Worm (Caenorhabditis elegans) whole organism, L1 larva: ENCODE data around the gene ZC262.4.
A peak's percentile ranks its signal among the peaks of the same experiment; 100 is the strongest.

Experiments
- F16B12.6 ChIP-seq: fragments of 150-350 bp; optimal IDR thresholded peaks from 2 replicates; lab custom pipeline; 2014; ENCODE audit warnings: missing biosample characterization, missing genetic modification characterization
- Y116A8C.19 ChIP-seq: sonication (generic microtip); optimal IDR thresholded peaks from 2 replicates; lab custom pipeline; 2016; ENCODE audit warnings: missing compliant biosample characterization, missing genetic modification characterization, borderline replicate concordance
- aly-2 ChIP-seq: fragments of 150-350 bp; optimal IDR thresholded peaks from 2 replicates; lab custom pipeline; 2014; ENCODE audit warnings: missing biosample characterization, missing genetic modification characterization
- blmp-1 ChIP-seq: fragments of 150-350 bp; optimal IDR thresholded peaks from 2 replicates; lab custom pipeline; 2014; ENCODE audit warnings: missing biosample characterization, missing genetic modification characterization
- ceh-8 ChIP-seq: fragments of 200-800 bp; sonication (Bioruptor generic); optimal IDR thresholded peaks from 2 replicates; lab custom pipeline; 2018; ENCODE audit warnings: mild to moderate bottlenecking, missing genetic modification characterization, moderate library complexity, missing compliant biosample characterization
- ceh-82 ChIP-seq, 3 experiments: fragments of 150-350 bp in 1 of 3; sonication (generic microtip) in 2 of 3; optimal IDR thresholded peaks; 2 replicates each; lab custom pipeline; 2014 to 2017; ENCODE audit warnings: missing biosample characterization in 3 of 3, missing genetic modification characterization in 3 of 3
- ceh-88 ChIP-seq: fragments of 200-800 bp; sonication (Bioruptor generic); IDR thresholded peaks from 2 replicates; pipeline ENCODE4 v1.3.6; 2022; ENCODE audit warnings: missing genetic modification characterization, missing compliant biosample characterization
- ces-1 ChIP-seq: fragments of 150-350 bp; optimal IDR thresholded peaks from 2 replicates; lab custom pipeline; 2014; ENCODE audit warnings: missing biosample characterization, missing genetic modification reagents, missing genetic modification characterization
- efl-1 ChIP-seq, 4 experiments: fragments of 150-350 bp; optimal IDR thresholded peaks in 3 of 4; peaks in 1 of 4; 1 replicate in 1 of 4; 2 replicates in 3 of 4; lab custom pipeline; 2014; ENCODE audit warnings: missing biosample characterization in 2 of 4, missing genetic modification characterization in 2 of 4, missing genetic modification reagents in 2 of 4
- efl-3 ChIP-seq: fragments of 200-800 bp; sonication (Bioruptor generic); optimal IDR thresholded peaks from 2 replicates; lab custom pipeline; 2018; ENCODE audit warnings: mild to moderate bottlenecking, missing genetic modification characterization, missing compliant biosample characterization
- egl-13 ChIP-seq: sonication (generic microtip); optimal IDR thresholded peaks from 2 replicates; lab custom pipeline; 2016; ENCODE audit warnings: missing genotype, missing genetic modification reagents, missing genetic modification characterization, missing compliant biosample characterization
- egl-27 ChIP-seq, 2 experiments: fragments of 150-350 bp in 1 of 2; sonication (generic microtip); optimal IDR thresholded peaks; 3 replicates each; lab custom pipeline; 2017 to 2018; ENCODE audit warnings: missing biosample characterization in 2 of 2, missing genetic modification characterization in 2 of 2, missing genetic modification reagents in 2 of 2
- elt-3 ChIP-seq, 6 experiments: fragments of 150-350 bp in 1 of 6; sonication (generic microtip); optimal IDR thresholded peaks; 2 replicates each; lab custom pipeline; 2017 to 2018; ENCODE audit warnings: missing biosample characterization in 6 of 6, missing genetic modification characterization in 6 of 6, inconsistent platforms in 1 of 6
- ets-5 ChIP-seq: fragments of 200-800 bp; sonication (Bioruptor generic); IDR thresholded peaks from 2 replicates; pipeline ENCODE4 v1.3.6; 2022; ENCODE audit warnings: missing genetic modification characterization, missing compliant biosample characterization
- fkh-4 ChIP-seq: sonication (generic microtip); optimal IDR thresholded peaks from 2 replicates; lab custom pipeline; 2016; ENCODE audit warnings: missing compliant biosample characterization, missing genetic modification characterization, borderline replicate concordance
- fos-1 ChIP-seq: fragments of 150-350 bp; optimal IDR thresholded peaks from 2 replicates; lab custom pipeline; 2014; ENCODE audit warnings: missing biosample characterization, missing genetic modification characterization
- hlh-17 ChIP-seq: fragments of 200-800 bp; sonication (Bioruptor generic); optimal IDR thresholded peaks from 2 replicates; lab custom pipeline; 2018; ENCODE audit warnings: missing genetic modification characterization, mild to moderate bottlenecking, missing compliant biosample characterization, moderate library complexity, borderline replicate concordance
- irx-1 ChIP-seq: sonication (generic microtip); optimal IDR thresholded peaks from 2 replicates; lab custom pipeline; 2016; ENCODE audit warnings: missing genetic modification characterization, missing compliant biosample characterization
- lin-13 ChIP-seq: fragments of 150-350 bp; optimal IDR thresholded peaks from 2 replicates; lab custom pipeline; 2014; ENCODE audit warnings: missing biosample characterization, missing genetic modification reagents, missing genetic modification characterization
- lin-35 ChIP-seq, 2 experiments: fragments of 150-350 bp; optimal IDR thresholded peaks; 2 replicates each; lab custom pipeline; 2014; ENCODE audit warnings: missing biosample characterization in 2 of 2, missing genetic modification characterization in 2 of 2, missing genetic modification reagents in 2 of 2
- lin-39 ChIP-seq: fragments of 150-350 bp; optimal IDR thresholded peaks from 2 replicates; lab custom pipeline; 2014; ENCODE audit warnings: missing biosample characterization, missing genetic modification reagents, missing genetic modification characterization
- lsy-2 ChIP-seq, 2 experiments: fragments of 150-350 bp; optimal IDR thresholded peaks; 2 replicates each; lab custom pipeline; 2014; ENCODE audit warnings: missing biosample characterization in 2 of 2, missing genetic modification characterization in 2 of 2
- mab-9 ChIP-seq: fragments of 200-800 bp; sonication (Bioruptor generic); IDR thresholded peaks from 2 replicates; pipeline ENCODE4 v1.3.6; 2022; ENCODE audit warnings: missing genetic modification reagents, missing genetic modification characterization, missing compliant biosample characterization
- mdl-1 ChIP-seq, 2 experiments: fragments of 150-350 bp; optimal IDR thresholded peaks; 2 replicates each; lab custom pipeline; 2014 to 2017; ENCODE audit warnings: missing biosample characterization in 2 of 2, missing genetic modification characterization in 2 of 2, inconsistent platforms in 1 of 2
- mep-1 ChIP-seq: fragments of 150-350 bp; optimal IDR thresholded peaks from 2 replicates; lab custom pipeline; 2014; ENCODE audit warnings: missing biosample characterization, missing genetic modification characterization
- nhr-11 ChIP-seq: fragments of 150-350 bp; optimal IDR thresholded peaks from 2 replicates; lab custom pipeline; 2014; ENCODE audit warnings: missing biosample characterization, missing genetic modification characterization
- nhr-19 ChIP-seq: fragments of 200-800 bp; sonication (Bioruptor generic); conservative IDR thresholded peaks from 2 replicates; pipeline ENCODE4 v1.3.6; 2022; ENCODE audit warnings: missing genetic modification characterization, missing compliant biosample characterization
- nhr-237 ChIP-seq: fragments of 150-350 bp; optimal IDR thresholded peaks from 2 replicates; lab custom pipeline; 2014; ENCODE audit warnings: missing biosample characterization, missing genetic modification characterization
- nhr-47 ChIP-seq: sonication (generic microtip); optimal IDR thresholded peaks from 2 replicates; lab custom pipeline; 2016; ENCODE audit warnings: mild to moderate bottlenecking, missing genetic modification characterization, moderate library complexity, missing compliant biosample characterization
- nhr-71 ChIP-seq: sonication (generic microtip); optimal IDR thresholded peaks from 2 replicates; lab custom pipeline; 2016; ENCODE audit warnings: mild to moderate bottlenecking, missing genetic modification characterization, moderate library complexity, missing compliant biosample characterization
- nhr-77 ChIP-seq: fragments of 150-350 bp; optimal IDR thresholded peaks from 2 replicates; lab custom pipeline; 2014; ENCODE audit warnings: missing biosample characterization, missing genetic modification characterization
- nhr-85 ChIP-seq: sonication (generic microtip); peaks from one replicate; lab custom pipeline; 2016; ENCODE audit warnings: missing genetic modification characterization, inconsistent platforms, missing compliant biosample characterization
- nhr-90 ChIP-seq: sonication (generic microtip); optimal IDR thresholded peaks from 2 replicates; lab custom pipeline; 2016; ENCODE audit warnings: mild to moderate bottlenecking, missing genetic modification characterization, missing compliant biosample characterization; ENCODE audit not compliant: poor library complexity
- pax-3 ChIP-seq: fragments of 200-800 bp; sonication (Bioruptor generic); optimal IDR thresholded peaks from 2 replicates; lab custom pipeline; 2018; ENCODE audit warnings: mild to moderate bottlenecking, missing genetic modification characterization, moderate library complexity, missing compliant biosample characterization
- rnt-1 ChIP-seq: sonication (generic microtip); optimal IDR thresholded peaks from 2 replicates; lab custom pipeline; 2016; ENCODE audit warnings: mild to moderate bottlenecking, missing genetic modification characterization, moderate library complexity, missing compliant biosample characterization
- skn-1 ChIP-seq: fragments of 150-350 bp; optimal IDR thresholded peaks from 2 replicates; lab custom pipeline; 2014; ENCODE audit warnings: missing biosample characterization, missing genetic modification characterization
- sox-4 ChIP-seq: sonication (generic microtip); optimal IDR thresholded peaks from 2 replicates; lab custom pipeline; 2016; ENCODE audit warnings: missing genetic modification characterization, missing compliant biosample characterization
- sptf-1 ChIP-seq: fragments of 150-350 bp; optimal IDR thresholded peaks from 2 replicates; lab custom pipeline; 2014; ENCODE audit warnings: missing biosample characterization, missing genetic modification characterization
- swsn-7 ChIP-seq: sonication (generic microtip); optimal IDR thresholded peaks from 2 replicates; lab custom pipeline; 2016; ENCODE audit warnings: missing genetic modification characterization, missing compliant biosample characterization
- tbx-2 ChIP-seq: sonication (generic microtip); optimal IDR thresholded peaks from 2 replicates; lab custom pipeline; 2016; ENCODE audit warnings: missing genetic modification characterization, missing compliant biosample characterization
- unc-130 ChIP-seq: fragments of 150-350 bp; optimal IDR thresholded peaks from 2 replicates; lab custom pipeline; 2017; ENCODE audit warnings: missing biosample characterization, missing genetic modification characterization, inconsistent platforms
- unc-30 ChIP-seq: sonication (generic microtip); optimal IDR thresholded peaks from 2 replicates; lab custom pipeline; 2017; ENCODE audit warnings: missing biosample characterization, missing genetic modification characterization
- unc-62 ChIP-seq: fragments of 150-350 bp; optimal IDR thresholded peaks from 2 replicates; lab custom pipeline; 2014; ENCODE audit warnings: missing biosample characterization, missing genetic modification reagents, missing genetic modification characterization
- unc-86 ChIP-seq: sonication (generic microtip); optimal IDR thresholded peaks from 2 replicates; lab custom pipeline; 2016; ENCODE audit warnings: missing genetic modification characterization, missing compliant biosample characterization
- unc-98 ChIP-seq: fragments of 200-800 bp; sonication (Bioruptor generic); IDR thresholded peaks from 2 replicates; pipeline ENCODE4 v1.3.6; 2022; ENCODE audit warnings: missing genetic modification characterization, missing compliant biosample characterization
- vab-15 ChIP-seq: sonication (generic microtip); optimal IDR thresholded peaks from 2 replicates; lab custom pipeline; 2017; ENCODE audit warnings: missing genotype, mild to moderate bottlenecking, missing genetic modification characterization, missing compliant biosample characterization
- xbp-1 ChIP-seq: sonication (generic microtip); optimal IDR thresholded peaks from 2 replicates; lab custom pipeline; 2016; ENCODE audit warnings: missing genetic modification characterization, missing compliant biosample characterization
- ztf-11 ChIP-seq, 2 experiments: sonication (generic microtip); optimal IDR thresholded peaks; 2 replicates each; lab custom pipeline; 2016 to 2017; ENCODE audit warnings: missing genetic modification characterization in 2 of 2, missing biosample characterization in 1 of 2, missing compliant biosample characterization in 1 of 2
- ztf-4 ChIP-seq: fragments of 150-350 bp; optimal IDR thresholded peaks from 2 replicates; lab custom pipeline; 2014; ENCODE audit warnings: missing biosample characterization, missing genetic modification characterization

ZC262.4 gene

ce11 chrIII:8371595-8372305 is 37.4 kb upstream of the ZC262.4 start, which contains the start of gene lmbr-1 (continued):
- TF ChIP-seq mdl-1 (tag; optimal IDR thresholded peaks at IDR 0.05; lab: Kevin White, UChicago): no peak

- TF ChIP-seq egl-27 (tag; optimal IDR thresholded peaks at IDR 0.05; lab: Kevin White, UChicago) (no peak), lin-13 (GFP tag; lab: Kevin White, UChicago) (no peak), lin-39 (tag; lab: Kevin White, UChicago) (no peak), nhr-19 (GFP tag; lab: Robert Waterston, UW) (no peak; the same call in 1 of the 2 replicates), mep-1 (tag; lab: Kevin White, UChicago) (peak; percentile 16), ceh-82 (tag; optimal IDR thresholded peaks at IDR 0.05; lab: Kevin White, UChicago) (peak in 1 of 3 experiments; percentile 8), ces-1 (no peak), sox-4 (tag; lab: Kevin White, UChicago) (no peak), egl-13 (tag; lab: Kevin White, UChicago) (no peak), ceh-88 (no peak), ets-5 (GFP tag; lab: Robert Waterston, UW) (no peak), tbx-2 (peak; percentile 13), nhr-85 (peak; percentile 91), unc-62 (no peak), pax-3 (tag; lab: Kevin White, UChicago) (no peak), nhr-11 (tag; lab: Kevin White, UChicago) (no peak), efl-1 (optimal IDR thresholded peaks at IDR 0.05; lab: Kevin White, UChicago) (peak in 1 of 2 experiments; percentile 20), efl-1 (GFP tag; optimal IDR thresholded peaks at IDR 0.05 in 1 of 2; lab: Kevin White, UChicago) (peak; percentile 8 to 66), unc-86 (no peak), lsy-2 (tag; optimal IDR thresholded peaks at IDR 0.05; lab: Kevin White, UChicago) (peak; percentile 7 to 27), unc-130 (tag; lab: Kevin White, UChicago) (no peak), unc-98 (GFP tag; lab: Robert Waterston, UW) (no peak), hlh-17 (GFP tag; lab: Kevin White, UChicago) (no peak), vab-15 (tag; lab: Kevin White, UChicago) (no peak), ztf-11 (tag; optimal IDR thresholded peaks at IDR 0.05; lab: Kevin White, UChicago) (no peak), mab-9 (GFP tag; lab: Robert Waterston, UW) (no peak), efl-3 (GFP tag; lab: Kevin White, UChicago) (no peak), ceh-8 (no peak), nhr-237 (tag; lab: Kevin White, UChicago) (no peak), lin-35 (GFP tag; optimal IDR thresholded peaks at IDR 0.05; lab: Kevin White, UChicago) (peak; percentile 19 to 35), swsn-7 (tag; lab: Kevin White, UChicago) (no peak), aly-2 (no peak), nhr-71 (tag; lab: Kevin White, UChicago) (peak; percentile 56), sptf-1 (tag; lab: Kevin White, UChicago) (no peak), unc-30 (tag; lab: Kevin White, UChicago) (no peak), nhr-47 (no peak), nhr-77 (tag; lab: Kevin White, UChicago) (no peak), fkh-4 (tag; lab: Kevin White, UChicago) (no peak), fos-1 (no peak), irx-1 (tag; lab: Kevin White, UChicago) (no peak), ztf-4 (no peak), elt-3 (tag; optimal IDR thresholded peaks at IDR 0.05; lab: Kevin White, UChicago) (peak in 4 of 6 experiments; percentile 53 to 91 (median 72)), rnt-1 (peak; percentile 4), Y116A8C.19 (tag; lab: Kevin White, UChicago) (no peak), blmp-1 (peak; percentile 76), xbp-1 (tag; lab: Kevin White, UChicago) (peak; percentile 23), skn-1 (tag; lab: Kevin White, UChicago) (no peak), nhr-90 (tag; lab: Kevin White, UChicago) (peak; percentile 40), F16B12.6 (tag; lab: Kevin White, UChicago) (no peak)
These were observed 36.5 kb upstream of the ZC262.4 start for ce11 chrIII:8370846-8371257.
